Fruit fly (Drosophila melanogaster) whole organism, embryonic: ENCODE measurements around the gene CG9799.

ENCODE experiments used
- ATbp ChIP-seq: fragments of 200-800 bp; sonication (Bioruptor generic); optimal IDR thresholded peaks from 2 replicates; lab custom pipeline; 2017; ENCODE audit warnings: missing biosample characterization, mild to moderate bottlenecking, missing genetic modification characterization, missing genetic modification reagents
- Adf1 ChIP-seq: fragments of 200-800 bp; sonication (Bioruptor generic); IDR thresholded peaks from 2 replicates; pipeline ENCODE4 v1.3.6; 2022; ENCODE audit warnings: missing biosample characterization, missing genetic modification characterization
- CG1024 ChIP-seq: fragments of 200-800 bp; sonication (Bioruptor generic); IDR thresholded peaks from 2 replicates; pipeline ENCODE4 v1.3.6; 2022; ENCODE audit warnings: missing biosample characterization, missing genetic modification characterization
- CG12071 ChIP-seq: fragments of 200-800 bp; sonication (Bioruptor generic); optimal IDR thresholded peaks from 3 replicates; lab custom pipeline; 2018; ENCODE audit warnings: missing biosample characterization, mild to moderate bottlenecking, missing genetic modification characterization
- CG12299 ChIP-seq: fragments of 200-800 bp; sonication (Bioruptor generic); optimal IDR thresholded peaks from 2 replicates; lab custom pipeline; 2018; ENCODE audit warnings: missing biosample characterization, mild to moderate bottlenecking, missing genetic modification characterization
- CG12391 ChIP-seq: fragments of 200-800 bp; sonication (Bioruptor generic); optimal IDR thresholded peaks from 3 replicates; lab custom pipeline; 2018; ENCODE audit warnings: missing biosample characterization, mild to moderate bottlenecking, missing genetic modification characterization, moderate library complexity
- CG13287 ChIP-seq: fragments of 200-800 bp; sonication (Bioruptor generic); IDR thresholded peaks from 2 replicates; pipeline ENCODE4 v1.3.6; 2022; ENCODE audit warnings: missing biosample characterization, missing genetic modification characterization; ENCODE audit not compliant: partially characterized antibody
- CG15011 ChIP-seq: fragments of 200-800 bp; sonication (Bioruptor generic); optimal IDR thresholded peaks from 3 replicates; lab custom pipeline; 2018; ENCODE audit warnings: missing biosample characterization, mild to moderate bottlenecking, missing genetic modification characterization
- CG15601 ChIP-seq: fragments of 200-800 bp; sonication (Bioruptor generic); optimal IDR thresholded peaks from 3 replicates; lab custom pipeline; 2019; ENCODE audit warnings: missing biosample characterization, mild to moderate bottlenecking, missing genetic modification characterization, moderate library complexity
- CG1792 ChIP-seq: fragments of 200-800 bp; sonication (Bioruptor generic); optimal IDR thresholded peaks from 2 replicates; lab custom pipeline; 2016; ENCODE audit warnings: missing biosample characterization, missing genetic modification characterization
- CG2120 ChIP-seq: fragments of 200-800 bp; sonication (Bioruptor generic); optimal IDR thresholded peaks from 3 replicates; lab custom pipeline; 2016; ENCODE audit warnings: missing biosample characterization, missing genetic modification characterization
- CG31365 ChIP-seq: fragments of 200-800 bp; sonication (Bioruptor generic); optimal IDR thresholded peaks from 2 replicates; lab custom pipeline; 2018; ENCODE audit warnings: missing biosample characterization, mild to moderate bottlenecking, missing genetic modification characterization
- CG32532 ChIP-seq: fragments of 200-800 bp; sonication (Bioruptor generic); IDR thresholded peaks from 2 replicates; pipeline ENCODE4 v1.3.6; 2022; ENCODE audit warnings: missing biosample characterization, missing genetic modification characterization
- CG3281 ChIP-seq: fragments of 200-800 bp; sonication (Bioruptor generic); optimal IDR thresholded peaks from 3 replicates; lab custom pipeline; 2017; ENCODE audit warnings: missing biosample characterization, mild to moderate bottlenecking, missing genetic modification characterization
- CG6791 ChIP-seq: fragments of 200-800 bp; sonication (Bioruptor generic); IDR thresholded peaks from 3 replicates; pipeline ENCODE4 v1.3.6; 2022; ENCODE audit warnings: missing biosample characterization, missing genetic modification characterization; ENCODE audit not compliant: partially characterized antibody
- CG7357 ChIP-seq: fragments of 200-800 bp; sonication (Bioruptor generic); IDR thresholded peaks from 3 replicates; pipeline ENCODE4 v1.3.6; 2022; ENCODE audit warnings: missing biosample characterization, missing genetic modification characterization
- CG7745 ChIP-seq: fragments of 200-800 bp; sonication (Bioruptor generic); optimal IDR thresholded peaks from 2 replicates; lab custom pipeline; 2018; ENCODE audit warnings: missing biosample characterization, mild to moderate bottlenecking, missing genetic modification characterization, moderate library complexity
- CG8924 ChIP-seq: fragments of 200-800 bp; optimal IDR thresholded peaks from 3 replicates; lab custom pipeline; 2019; ENCODE audit warnings: missing biosample characterization, mild to moderate bottlenecking, missing genetic modification characterization, moderate library complexity
- CG9876 ChIP-seq: fragments of 200-800 bp; sonication (Bioruptor generic); optimal IDR thresholded peaks from 2 replicates; lab custom pipeline; 2016; ENCODE audit warnings: missing biosample characterization, missing genetic modification characterization
- Dek ChIP-seq: fragments of 200-800 bp; sonication (Bioruptor generic); optimal IDR thresholded peaks from 3 replicates; lab custom pipeline; 2019; ENCODE audit warnings: missing biosample characterization, mild to moderate bottlenecking, missing genetic modification characterization, moderate library complexity
- Dp ChIP-seq: fragments of 200-800 bp; sonication (Bioruptor generic); optimal IDR thresholded peaks from 2 replicates; lab custom pipeline; 2018; ENCODE audit warnings: missing biosample characterization, mild to moderate bottlenecking, missing genetic modification characterization, moderate library complexity
- HLHmδ ChIP-seq: fragments of 200-800 bp; sonication (Bioruptor generic); optimal IDR thresholded peaks from 2 replicates; lab custom pipeline; 2018; ENCODE audit warnings: missing biosample characterization, mild to moderate bottlenecking, missing genetic modification characterization, moderate library complexity
- Hmr ChIP-seq: fragments of 200-800 bp; sonication (Bioruptor generic); optimal IDR thresholded peaks from 3 replicates; lab custom pipeline; 2017; ENCODE audit warnings: mild to moderate bottlenecking, missing biosample characterization, missing genetic modification reagents, missing genetic modification characterization
- MESR4 ChIP-seq: fragments of 200-800 bp; sonication (Bioruptor generic); optimal IDR thresholded peaks from 2 replicates; lab custom pipeline; 2018; ENCODE audit warnings: missing biosample characterization, mild to moderate bottlenecking, missing genetic modification characterization, moderate library complexity
- Myb ChIP-seq: fragments of 200-800 bp; sonication (Bioruptor generic); optimal IDR thresholded peaks from 2 replicates; lab custom pipeline; 2016; ENCODE audit warnings: missing biosample characterization, missing genetic modification characterization
- NfI ChIP-seq: fragments of 200-800 bp; sonication (Bioruptor generic); optimal IDR thresholded peaks from 3 replicates; lab custom pipeline; 2018; ENCODE audit warnings: missing biosample characterization, mild to moderate bottlenecking, missing genetic modification characterization, moderate library complexity
- PHDP ChIP-seq: fragments of 200-800 bp; sonication (Bioruptor generic); optimal IDR thresholded peaks from 3 replicates; lab custom pipeline; 2018; ENCODE audit warnings: missing biosample characterization, mild to moderate bottlenecking, missing genetic modification characterization, moderate library complexity
- Ssrp ChIP-seq: fragments of 200-800 bp; sonication (Bioruptor generic); optimal IDR thresholded peaks from 2 replicates; lab custom pipeline; 2018; ENCODE audit warnings: missing biosample characterization, mild to moderate bottlenecking, missing genetic modification characterization, moderate library complexity
- Vsx1 ChIP-seq: fragments of 200-800 bp; sonication (Bioruptor generic); optimal IDR thresholded peaks from 2 replicates; lab custom pipeline; 2017; ENCODE audit warnings: missing biosample characterization, mild to moderate bottlenecking, missing genetic modification characterization, missing genetic modification reagents
- Xrp1 ChIP-seq: fragments of 200-800 bp; sonication (Bioruptor generic); IDR thresholded peaks from 2 replicates; pipeline ENCODE4 v1.3.6; 2022; ENCODE audit warnings: missing biosample characterization, missing genetic modification characterization
- ab ChIP-seq: fragments of 200-800 bp; sonication (Bioruptor generic); optimal IDR thresholded peaks from 2 replicates; lab custom pipeline; 2016; ENCODE audit warnings: missing biosample characterization, missing genetic modification characterization
- ap ChIP-seq: fragments of 200-800 bp; sonication (Bioruptor generic); IDR thresholded peaks from 2 replicates; pipeline ENCODE4 v1.3.6; 2022; ENCODE audit warnings: missing biosample characterization, missing genetic modification characterization
- az2 ChIP-seq: fragments of 200-800 bp; sonication (Bioruptor generic); optimal IDR thresholded peaks from 3 replicates; lab custom pipeline; 2016; ENCODE audit warnings: missing biosample characterization, missing genetic modification characterization
- bbx ChIP-seq: fragments of 200-800 bp; sonication (Bioruptor generic); IDR thresholded peaks from 2 replicates; pipeline ENCODE4 v1.3.6; 2022; ENCODE audit warnings: missing biosample characterization, missing genetic modification characterization; ENCODE audit not compliant: partially characterized antibody
- cad ChIP-seq: fragments of >200 bp; optimal IDR thresholded peaks from 2 replicates; lab custom pipeline; 2017; ENCODE audit warnings: missing biosample characterization, missing genetic modification characterization
- chif ChIP-seq, 2 experiments: fragments of 200-800 bp; sonication (Bioruptor generic); optimal IDR thresholded peaks; 3 replicates each; lab custom pipeline; 2016; ENCODE audit warnings: missing biosample characterization in 2 of 2, missing genetic modification characterization in 2 of 2
- dm ChIP-seq: fragments of 200-800 bp; sonication (Bioruptor generic); optimal IDR thresholded peaks from 3 replicates; lab custom pipeline; 2016; ENCODE audit warnings: missing biosample characterization, missing genetic modification characterization
- ewg ChIP-seq: fragments of 200-800 bp; sonication (Bioruptor generic); optimal IDR thresholded peaks from 3 replicates; lab custom pipeline; 2017; ENCODE audit warnings: mild to moderate bottlenecking, missing biosample characterization, missing genetic modification reagents, missing genetic modification characterization
- eyg ChIP-seq: fragments of 200-800 bp; sonication (Bioruptor generic); optimal IDR thresholded peaks from 3 replicates; lab custom pipeline; 2016; ENCODE audit warnings: missing biosample characterization, missing genetic modification characterization
- fd96Cb ChIP-seq: fragments of 200-800 bp; sonication (Bioruptor generic); optimal IDR thresholded peaks from 2 replicates; lab custom pipeline; 2018; ENCODE audit warnings: missing biosample characterization, mild to moderate bottlenecking, missing genetic modification characterization, moderate library complexity
- gcm ChIP-seq: fragments of 200-800 bp; sonication (Bioruptor generic); optimal IDR thresholded peaks from 2 replicates; lab custom pipeline; 2019; ENCODE audit warnings: missing biosample characterization, mild to moderate bottlenecking, missing genetic modification characterization, moderate library complexity
- ind ChIP-seq: fragments of 200-800 bp; sonication (Bioruptor generic); optimal IDR thresholded peaks from 3 replicates; lab custom pipeline; 2016; ENCODE audit warnings: missing biosample characterization, missing genetic modification characterization
- pan ChIP-seq, 4 experiments: fragments of >200 bp in 3 of 4; fragments of 200-800 bp in 1 of 4; sonication (Bioruptor generic) in 1 of 4; optimal IDR thresholded peaks in 3 of 4; IDR thresholded peaks in 1 of 4; 2 replicates each; pipeline versions ENCODE4 v1.3.6 to Lab custom; 2017 to 2022; ENCODE audit warnings: missing biosample characterization in 2 of 4, missing genetic modification characterization in 2 of 4, mixed read lengths in 1 of 4
- repo ChIP-seq: fragments of 200-800 bp; sonication (Bioruptor generic); optimal IDR thresholded peaks from 2 replicates; lab custom pipeline; 2016; ENCODE audit warnings: missing biosample characterization, missing genetic modification characterization
- ro ChIP-seq: fragments of 200-800 bp; sonication (Bioruptor generic); IDR thresholded peaks from 2 replicates; pipeline ENCODE4 v1.3.6; 2022; ENCODE audit warnings: missing biosample characterization, missing genetic modification characterization
- row ChIP-seq: fragments of 200-800 bp; sonication (Bioruptor generic); IDR thresholded peaks from 3 replicates; pipeline ENCODE4 v1.3.6; 2022; ENCODE audit warnings: missing biosample characterization, missing genetic modification characterization
- sens-2 ChIP-seq: fragments of 200-800 bp; sonication (Bioruptor generic); IDR thresholded peaks from 2 replicates; pipeline ENCODE4 v1.3.6; 2022; ENCODE audit warnings: missing biosample characterization, missing genetic modification characterization
- sima ChIP-seq: fragments of 200-800 bp; sonication (Bioruptor generic); optimal IDR thresholded peaks from 2 replicates; lab custom pipeline; 2016; ENCODE audit warnings: missing biosample characterization, missing genetic modification characterization
- sug ChIP-seq: fragments of 200-800 bp; optimal IDR thresholded peaks from 2 replicates; lab custom pipeline; 2019; ENCODE audit warnings: missing biosample characterization, mild to moderate bottlenecking, missing genetic modification characterization, moderate library complexity

The CG9799 gene

DNA sequence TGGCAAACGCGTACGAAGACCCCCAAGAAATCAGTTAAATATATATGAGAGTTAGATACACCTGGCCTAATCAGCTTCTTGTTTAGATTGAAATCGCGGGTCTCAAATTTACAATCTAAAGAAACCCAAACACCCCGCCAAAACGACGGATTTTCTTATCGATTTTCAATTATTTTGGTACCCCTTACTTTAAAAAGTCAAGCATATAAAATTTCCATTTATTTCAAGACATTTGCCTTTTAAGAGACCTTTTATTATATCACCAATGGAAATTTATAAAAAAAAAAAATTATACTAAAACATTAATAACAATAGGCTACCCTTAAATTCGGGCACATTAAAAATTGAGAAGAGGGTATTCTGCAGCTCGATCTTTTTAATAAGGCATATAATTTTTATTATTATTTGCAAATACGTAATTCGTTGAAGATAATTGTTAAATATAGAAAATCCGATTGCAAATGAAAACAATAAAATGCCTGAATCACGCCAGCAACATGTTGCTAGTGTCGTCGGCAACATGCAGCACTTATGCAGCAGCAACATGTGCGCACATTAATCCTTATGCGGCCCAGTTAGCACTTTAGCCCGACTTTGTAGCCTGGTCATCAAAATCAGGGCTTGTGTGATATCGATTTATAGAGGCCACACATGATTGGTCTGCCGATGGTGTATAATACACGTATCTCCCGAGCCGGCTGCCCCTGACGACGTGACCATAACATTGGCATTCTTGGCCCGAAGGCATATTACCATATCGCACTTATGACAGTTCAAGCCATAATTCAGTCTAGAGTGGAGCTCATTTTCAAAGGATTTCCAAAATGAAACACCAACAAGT, 16.4 kb downstream of the CG9799 start, which contains the start of the genes Lip3 and CG34309 (continued):
- TF ChIP-seq ab (no peak), NfI (no peak), CG9876 (no peak), Xrp1 (GFP tag; lab: Robert Waterston, UW) (no peak), ind (GFP tag; lab: Kevin White, UChicago) (no peak), row (GFP tag; lab: Robert Waterston, UW) (peak; percentile 38; the same call in 1 of the 3 replicates), ewg (GFP tag; lab: Kevin White, UChicago) (no peak), fd96Cb (tag; lab: Kevin White, UChicago) (no peak), az2 (GFP tag; lab: Kevin White, UChicago) (no peak), ro (no peak), MESR4 (no peak), sima (GFP tag; lab: Kevin White, UChicago) (no peak), sug (tag; lab: Kevin White, UChicago) (peak; percentile 73), ap (GFP tag; lab: Robert Waterston, UW) (no peak), CG2120 (GFP tag; lab: Kevin White, UChicago) (peak; percentile 24), Vsx1 (GFP tag; lab: Kevin White, UChicago) (no peak), bbx (GFP tag; lab: Robert Waterston, UW) (no peak), sens-2 (GFP tag; lab: Robert Waterston, UW) (no peak), CG12391 (tag; lab: Kevin White, UChicago) (no peak), eyg (GFP tag; lab: Kevin White, UChicago) (no peak), PHDP (tag; lab: Kevin White, UChicago) (no peak), CG7357 (no peak), CG3281 (GFP tag; lab: Kevin White, UChicago) (peak; percentile 2), CG1792 (GFP tag; lab: Kevin White, UChicago) (no peak), CG15601 (tag; lab: Kevin White, UChicago) (no peak), CG12299 (tag; lab: Kevin White, UChicago) (no peak), CG13287 (GFP tag; lab: Robert Waterston, UW) (no peak), Dek (tag; lab: Kevin White, UChicago) (peak; percentile 17), CG12071 (GFP tag; lab: Kevin White, UChicago) (no peak), Dp (GFP tag; lab: Kevin White, UChicago) (no peak), repo (no peak), Hmr (GFP tag; lab: Kevin White, UChicago) (no peak), dm (GFP tag; lab: Kevin White, UChicago) (no peak), cad (no peak), CG1024 (GFP tag; lab: Robert Waterston, UW) (no peak), HLHmδ (GFP tag; lab: Kevin White, UChicago) (no peak), pan (optimal IDR thresholded peaks at IDR 0.05; lab: Kevin White, UChicago) (no peak), pan (GFP tag; optimal IDR thresholded peaks at IDR 0.05 in 1 of 2, IDR thresholded peaks at IDR 0.05 in 1 of 2) (no peak), CG7745 (tag; lab: Kevin White, UChicago) (no peak), Adf1 (GFP tag; lab: Robert Waterston, UW) (no peak), CG32532 (GFP tag; lab: Robert Waterston, UW) (no peak), CG15011 (GFP tag; lab: Kevin White, UChicago) (no peak), CG8924 (tag; lab: Kevin White, UChicago) (no peak), ATbp (GFP tag; lab: Kevin White, UChicago) (no peak), chif (GFP tag; optimal IDR thresholded peaks at IDR 0.05; lab: Kevin White, UChicago) (no peak), Myb (GFP tag; lab: Kevin White, UChicago) (no peak), CG6791 (GFP tag; lab: Robert Waterston, UW) (no peak), Ssrp (tag; lab: Kevin White, UChicago) (no peak), CG31365 (no peak), gcm (GFP tag; lab: Kevin White, UChicago) (no peak)
